Worm (Caenorhabditis elegans): Measurements from ENCODE around the gene B0228.1.

The B0228.1 gene

ce11 chrII:7761440-7761839 lies 6.3 kb downstream of the B0228.1 start, which contains the start of gene B0228.8:
Gene B0228.8 (minus strand): TSS chrII:7761540.
- TF ChIP-seq R02D3.7 (tag; optimal IDR thresholded peaks at IDR 0.05) (no peak), nhr-11 (tag; optimal IDR thresholded peaks at IDR 0.05) (no peak), nfya-1 (tag; optimal IDR thresholded peaks at IDR 0.05; ENCODE audit: insufficient read depth) (no peak), hmg-11 (tag; optimal IDR thresholded peaks at IDR 0.05) (no peak), nhr-67 (tag; optimal IDR thresholded peaks at IDR 0.05) (no peak), nhr-77 (tag; optimal IDR thresholded peaks at IDR 0.05) (no peak), nhr-43 (tag; optimal IDR thresholded peaks at IDR 0.05; ENCODE audit: poor library complexity, severe bottlenecking) (no peak), nhr-12 (tag; optimal IDR thresholded peaks at IDR 0.05) (no peak), egl-5 (tag; optimal IDR thresholded peaks at IDR 0.05) (no peak), nhr-23 (tag; optimal IDR thresholded peaks at IDR 0.05) (no peak), pha-4 (tag; optimal IDR thresholded peaks at IDR 0.05) (no peak), ceh-9 (tag; optimal IDR thresholded peaks at IDR 0.05) (no peak), lin-15B (tag; optimal IDR thresholded peaks at IDR 0.05) (no peak), ama-1 (optimal IDR thresholded peaks at IDR 0.05) (no peak), tbx-2 (tag; optimal IDR thresholded peaks at IDR 0.05) (no peak), ZK546.5 (tag; optimal IDR thresholded peaks at IDR 0.05) (no peak)

- TF ChIP-seq nhr-12 (tag; optimal IDR thresholded peaks at IDR 0.05) (no peak), ama-1 (optimal IDR thresholded peaks at IDR 0.05) (no peak), mdl-1 (tag; optimal IDR thresholded peaks at IDR 0.05) (no peak), nhr-25 (tag; optimal IDR thresholded peaks at IDR 0.05) (no peak), ceh-9 (tag; optimal IDR thresholded peaks at IDR 0.05) (no peak), nhr-67 (tag; optimal IDR thresholded peaks at IDR 0.05) (no peak)
Measured at ce11 chrII:7763569-7763968, 8.4 kb downstream of the B0228.1 start, which contains the start of gene B0228.9. Gene B0228.9 (minus strand): TSS chrII:7763669.

ce11 chrII:7765456-7765855 lies 10.3 kb downstream of the B0228.1 start, which contains the start of gene srh-39:
Gene srh-39 (minus strand): TSS chrII:7765556.
- TF ChIP-seq elt-1 (tag; optimal IDR thresholded peaks at IDR 0.05) (no peak), mml-1 (tag; optimal IDR thresholded peaks at IDR 0.05) (no peak), nhr-12 (tag; optimal IDR thresholded peaks at IDR 0.05) (no peak), lin-39 (tag; optimal IDR thresholded peaks at IDR 0.05) (no peak), tbx-2 (tag; optimal IDR thresholded peaks at IDR 0.05) (no peak), egl-5 (tag; optimal IDR thresholded peaks at IDR 0.05) (no peak), snpc-4 (tag; optimal IDR thresholded peaks at IDR 0.05) (no peak), egl-27 (tag; optimal IDR thresholded peaks at IDR 0.05) (no peak), elt-3 (tag; optimal IDR thresholded peaks at IDR 0.05) (no peak)

- no peak for TF ChIP-seq unc-62 (GFP tag; optimal IDR thresholded peaks at IDR 0.05)
- no peak for TF ChIP-seq tbx-2 (tag; optimal IDR thresholded peaks at IDR 0.05)
- TF ChIP-seq skn-1 (tag; optimal IDR thresholded peaks at IDR 0.05) = no peak
- TF ChIP-seq eor-1 (tag; optimal IDR thresholded peaks at IDR 0.05) = no peak
- no peak for TF ChIP-seq daf-12 (tag; optimal IDR thresholded peaks at IDR 0.05)
Measured at ce11 chrII:7769254-7769653, 14.1 kb downstream of the B0228.1 start.

ce11 chrII:7770253-7770652 lies 15.1 kb downstream of the B0228.1 start:
- TF ChIP-seq pqm-1 (tag; optimal IDR thresholded peaks at IDR 0.05) (no peak), nhr-237 (tag; optimal IDR thresholded peaks at IDR 0.05) (no peak), hmg-11 (tag; optimal IDR thresholded peaks at IDR 0.05) (no peak), snpc-4 (tag; optimal IDR thresholded peaks at IDR 0.05) (no peak), eor-1 (tag; optimal IDR thresholded peaks at IDR 0.05) (no peak), elt-3 (tag; optimal IDR thresholded peaks at IDR 0.05) (no peak), elt-1 (tag; optimal IDR thresholded peaks at IDR 0.05) (no peak), aly-2 (tag; optimal IDR thresholded peaks at IDR 0.05) (no peak), pha-4 (tag; optimal IDR thresholded peaks at IDR 0.05) (no peak), nhr-76 (tag; optimal IDR thresholded peaks at IDR 0.05) (no peak), nhr-12 (tag; optimal IDR thresholded peaks at IDR 0.05) (no peak), fkh-2 (tag; optimal IDR thresholded peaks at IDR 0.05) (no peak), ztf-11 (tag; optimal IDR thresholded peaks at IDR 0.05) (no peak), unc-39 (tag; optimal IDR thresholded peaks at IDR 0.05) (no peak), egl-27 (tag; optimal IDR thresholded peaks at IDR 0.05) (no peak), sea-2 (GFP tag; optimal IDR thresholded peaks at IDR 0.05) (no peak)
